Fruit fly (Drosophila melanogaster): ENCODE measurements around the gene CG5245.

Gene CG5245

DNA sequence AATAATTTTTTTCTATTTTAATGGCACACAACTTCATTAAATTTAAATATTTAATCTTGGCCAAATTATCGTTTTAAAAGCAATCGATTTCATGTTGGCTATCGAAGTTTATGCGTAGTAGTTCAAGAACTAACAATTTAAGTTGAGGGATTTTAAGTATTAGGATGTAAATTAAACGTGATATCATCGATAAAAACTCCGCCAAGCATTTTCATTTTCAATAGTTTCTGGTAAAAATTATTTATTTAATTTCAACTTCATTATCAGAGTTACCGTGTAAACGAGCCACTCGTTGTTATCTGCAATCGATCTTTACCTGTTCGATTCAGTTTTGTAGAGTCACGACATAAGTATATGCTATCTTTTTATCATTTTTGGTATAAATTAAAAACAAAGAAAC lies 26.4 kb upstream of the CG5245 start (continued):
- TF ChIP-seq CG3065 (GFP tag; optimal IDR thresholded peaks at IDR 0.05) (peak; percentile 89), dysf (GFP tag; IDR thresholded peaks at IDR 0.05) (peak; percentile 97), pan (optimal IDR thresholded peaks at IDR 0.05) (no peak), pan (GFP tag; optimal IDR thresholded peaks at IDR 0.05 in 1 of 2, IDR thresholded peaks at IDR 0.05 in 1 of 2) (peak in 1 of 2 experiments; percentile 97), CG10979 (tag; optimal IDR thresholded peaks at IDR 0.05) (peak; percentile 99), CoRest (tag; optimal IDR thresholded peaks at IDR 0.05) (peak; percentile 99), HmgD (GFP tag; optimal IDR thresholded peaks at IDR 0.05) (peak; percentile 93), CG31388 (GFP tag; optimal IDR thresholded peaks at IDR 0.05) (peak; percentile 97), Ets97D (GFP tag; optimal IDR thresholded peaks at IDR 0.05) (peak; percentile 90), tap (tag; optimal IDR thresholded peaks at IDR 0.05) (peak; percentile 99), CG11093 (GFP tag; IDR thresholded peaks at IDR 0.05) (peak; percentile 84), CG16813 (GFP tag; IDR thresholded peaks at IDR 0.05; ENCODE audit: partially characterized antibody) (0 out of 3 replicates have a peak, but pooled peaks have one; percentile 32), CG6683 (GFP tag; optimal IDR thresholded peaks at IDR 0.05) (peak; percentile 98), Side (GFP tag; optimal IDR thresholded peaks at IDR 0.05) (peak; percentile 92), ac (GFP tag; optimal IDR thresholded peaks at IDR 0.05) (peak; percentile 95), fd3F (GFP tag; optimal IDR thresholded peaks at IDR 0.05) (peak; percentile 95), gfzf (GFP tag; optimal IDR thresholded peaks at IDR 0.05) (peak; percentile 23), lbe (GFP tag; optimal IDR thresholded peaks at IDR 0.05) (peak; percentile 97), nmo (GFP tag; optimal IDR thresholded peaks at IDR 0.05) (peak; percentile 99), h (optimal IDR thresholded peaks at IDR 0.05) (no peak), fd64A (GFP tag; optimal IDR thresholded peaks at IDR 0.05) (peak; percentile 95), CG15073 (GFP tag; optimal IDR thresholded peaks at IDR 0.05) (peak; percentile 76), CG5245 (GFP tag; optimal IDR thresholded peaks at IDR 0.05) (peak; percentile 94), lov (optimal IDR thresholded peaks at IDR 0.05) (no peak), lov (GFP tag; IDR thresholded peaks at IDR 0.05) (peak; percentile 98), Awh (GFP tag; IDR thresholded peaks at IDR 0.05) (peak; percentile 98), CG6254 (GFP tag; optimal IDR thresholded peaks at IDR 0.05) (peak; percentile 98), hbn (GFP tag; IDR thresholded peaks at IDR 0.05; ENCODE audit: partially characterized antibody) (peak; percentile 36; the same call in 1 of the 2 replicates), CG6765 (GFP tag; optimal IDR thresholded peaks at IDR 0.05) (peak; percentile 99), Opbp (GFP tag; IDR thresholded peaks at IDR 0.05; ENCODE audit: partially characterized antibody) (no peak), salm (tag; optimal IDR thresholded peaks at IDR 0.05) (peak; percentile 98), ATbp (GFP tag; optimal IDR thresholded peaks at IDR 0.05) (peak; percentile 99), chif (GFP tag; optimal IDR thresholded peaks at IDR 0.05) (peak; percentile 95 to 99), CG18262 (tag; optimal IDR thresholded peaks at IDR 0.05) (peak; percentile 99), crp (GFP tag; optimal IDR thresholded peaks at IDR 0.05) (peak in 1 of 2 experiments; percentile 67), Rx (GFP tag; IDR thresholded peaks at IDR 0.05) (peak; percentile 94), CG30431 (GFP tag; optimal IDR thresholded peaks at IDR 0.05) (peak; percentile 94), ash1 (GFP tag; optimal IDR thresholded peaks at IDR 0.05) (peak; percentile 85), CG6689 (GFP tag; IDR thresholded peaks at IDR 0.05) (peak; percentile 97), p53 (GFP tag; optimal IDR thresholded peaks at IDR 0.05) (peak; percentile 80), knrl (GFP tag; IDR thresholded peaks at IDR 0.05; ENCODE audit: partially characterized antibody) (0 out of 3 replicates have a peak, but pooled peaks have one; percentile 19), CG1832 (GFP tag; optimal IDR thresholded peaks at IDR 0.05) (no peak), bbx (GFP tag; IDR thresholded peaks at IDR 0.05; ENCODE audit: partially characterized antibody) (no peak), CG7372 (GFP tag; IDR thresholded peaks at IDR 0.05) (peak; percentile 97), ftz-f1 (GFP tag; optimal IDR thresholded peaks at IDR 0.05) (peak; percentile 45), btn (GFP tag; optimal IDR thresholded peaks at IDR 0.05) (peak; percentile 98), CG11085 (GFP tag; IDR thresholded peaks at IDR 0.05) (peak; percentile 88), CG6854 (GFP tag; optimal IDR thresholded peaks at IDR 0.05) (peak; percentile 98), Sry-β (GFP tag; optimal IDR thresholded peaks at IDR 0.05) (peak; percentile 74), CG4707 (GFP tag; optimal IDR thresholded peaks at IDR 0.05) (peak; percentile 94), Dfd (GFP tag; optimal IDR thresholded peaks at IDR 0.05) (no peak)

Data from whole organism, embryonic.